Worm (Caenorhabditis elegans): Measurements from ENCODE around the gene F58F12.4.

F58F12.4 gene

ce11 chrII:6386467-6386866 lies at the start of gene F58F12.4:
F58F12.4 (plus strand) TSS chrII:6386767.
- TF ChIP-seq ref-1 (GFP tag; conservative IDR thresholded peaks at IDR 0.05), result no peak
- TF ChIP-seq ztf-29 (GFP tag; IDR thresholded peaks at IDR 0.05), result no peak
- TF ChIP-seq cog-1 (tag; optimal IDR thresholded peaks at IDR 0.05), result no peak
- TF ChIP-seq ztf-23 (GFP tag; IDR thresholded peaks at IDR 0.05), result no peak
- no peak for TF ChIP-seq tab-1 (GFP tag; IDR thresholded peaks at IDR 0.05)
- TF ChIP-seq med-1 (GFP tag; optimal IDR thresholded peaks at IDR 0.05; ENCODE audit: insufficient read depth), result no peak
- TF ChIP-seq flt-1 (GFP tag; IDR thresholded peaks at IDR 0.05), result no peak
- no peak for TF ChIP-seq T22C8.4 (GFP tag; IDR thresholded peaks at IDR 0.05)
- no peak for TF ChIP-seq klf-2 (GFP tag; conservative IDR thresholded peaks at IDR 0.05)

ce11 chrII:6339511-6339910 lies 47.1 kb upstream of the F58F12.4 start:
- no peak for TF ChIP-seq ref-1 (GFP tag; conservative IDR thresholded peaks at IDR 0.05)
- TF ChIP-seq ztf-23 (GFP tag; IDR thresholded peaks at IDR 0.05), result no peak
- TF ChIP-seq ztf-29 (GFP tag; IDR thresholded peaks at IDR 0.05), result no peak
- TF ChIP-seq cog-1 (tag; optimal IDR thresholded peaks at IDR 0.05), result no peak
- TF ChIP-seq T22C8.4 (GFP tag; IDR thresholded peaks at IDR 0.05), result no peak
- no peak for TF ChIP-seq klf-2 (GFP tag; conservative IDR thresholded peaks at IDR 0.05)
- TF ChIP-seq flt-1 (GFP tag; IDR thresholded peaks at IDR 0.05), result no peak
- TF ChIP-seq med-1 (GFP tag; optimal IDR thresholded peaks at IDR 0.05; ENCODE audit: insufficient read depth), result no peak
- TF ChIP-seq tab-1 (GFP tag; IDR thresholded peaks at IDR 0.05), result no peak

ce11 chrII:6339948-6340347 lies 46.6 kb upstream of the F58F12.4 start, which contains the start of gene C32D5.7:
C32D5.7 (minus strand) TSS chrII:6340048.
- TF ChIP-seq ref-1 (GFP tag; conservative IDR thresholded peaks at IDR 0.05), result no peak
- TF ChIP-seq med-1 (GFP tag; optimal IDR thresholded peaks at IDR 0.05; ENCODE audit: insufficient read depth), result no peak
- TF ChIP-seq cog-1 (tag; optimal IDR thresholded peaks at IDR 0.05), result no peak
- no peak for TF ChIP-seq ztf-29 (GFP tag; IDR thresholded peaks at IDR 0.05)
- no peak for TF ChIP-seq ztf-23 (GFP tag; IDR thresholded peaks at IDR 0.05)
- no peak for TF ChIP-seq tab-1 (GFP tag; IDR thresholded peaks at IDR 0.05)
- TF ChIP-seq klf-2 (GFP tag; conservative IDR thresholded peaks at IDR 0.05), result no peak
- no peak for TF ChIP-seq T22C8.4 (GFP tag; IDR thresholded peaks at IDR 0.05)
- TF ChIP-seq flt-1 (GFP tag; IDR thresholded peaks at IDR 0.05), result no peak

- no peak for TF ChIP-seq flt-1 (GFP tag; IDR thresholded peaks at IDR 0.05)
- no peak for TF ChIP-seq ztf-29 (GFP tag; IDR thresholded peaks at IDR 0.05)
- no peak for TF ChIP-seq med-1 (GFP tag; optimal IDR thresholded peaks at IDR 0.05; ENCODE audit: insufficient read depth)
- TF ChIP-seq ztf-23 (GFP tag; IDR thresholded peaks at IDR 0.05), result no peak
- TF ChIP-seq klf-2 (GFP tag; conservative IDR thresholded peaks at IDR 0.05), result no peak
- no peak for TF ChIP-seq ref-1 (GFP tag; conservative IDR thresholded peaks at IDR 0.05)
- TF ChIP-seq tab-1 (GFP tag; IDR thresholded peaks at IDR 0.05), result no peak
Measured at ce11 chrII:6341076-6341475, 45.5 kb upstream of the F58F12.4 start.

ce11 chrII:6342455-6342854 lies 44.1 kb upstream of the F58F12.4 start:
- TF ChIP-seq T22C8.4 (GFP tag; IDR thresholded peaks at IDR 0.05) (no peak), klf-2 (GFP tag; conservative IDR thresholded peaks at IDR 0.05) (no peak), tab-1 (GFP tag; IDR thresholded peaks at IDR 0.05) (no peak), cog-1 (tag; optimal IDR thresholded peaks at IDR 0.05) (no peak), ref-1 (GFP tag; conservative IDR thresholded peaks at IDR 0.05) (no peak), flt-1 (GFP tag; IDR thresholded peaks at IDR 0.05) (no peak), ztf-29 (GFP tag; IDR thresholded peaks at IDR 0.05) (no peak), med-1 (GFP tag; optimal IDR thresholded peaks at IDR 0.05; ENCODE audit: insufficient read depth) (no peak), ztf-23 (GFP tag; IDR thresholded peaks at IDR 0.05) (no peak)

- TF ChIP-seq ref-1 (GFP tag; conservative IDR thresholded peaks at IDR 0.05) (no peak), cog-1 (tag; optimal IDR thresholded peaks at IDR 0.05) (no peak), ztf-23 (GFP tag; IDR thresholded peaks at IDR 0.05) (no peak), klf-2 (GFP tag; conservative IDR thresholded peaks at IDR 0.05) (no peak), tab-1 (GFP tag; IDR thresholded peaks at IDR 0.05) (no peak), med-1 (GFP tag; optimal IDR thresholded peaks at IDR 0.05; ENCODE audit: insufficient read depth) (no peak)
Measured at ce11 chrII:6343893-6344292, 42.7 kb upstream of the F58F12.4 start, which contains the start of gene txt-18. txt-18 (plus strand) TSS chrII:6344072.

- TF ChIP-seq med-1 (GFP tag; optimal IDR thresholded peaks at IDR 0.05; ENCODE audit: insufficient read depth) (no peak), cog-1 (tag; optimal IDR thresholded peaks at IDR 0.05) (no peak), ref-1 (GFP tag; conservative IDR thresholded peaks at IDR 0.05) (no peak), ztf-29 (GFP tag; IDR thresholded peaks at IDR 0.05) (no peak), T22C8.4 (GFP tag; IDR thresholded peaks at IDR 0.05) (no peak), klf-2 (GFP tag; conservative IDR thresholded peaks at IDR 0.05) (no peak), ztf-23 (GFP tag; IDR thresholded peaks at IDR 0.05) (no peak), flt-1 (GFP tag; IDR thresholded peaks at IDR 0.05) (no peak), tab-1 (GFP tag; IDR thresholded peaks at IDR 0.05) (no peak)
Measured at ce11 chrII:6344513-6344912, 42.1 kb upstream of the F58F12.4 start.

ce11 chrII:6345195-6346158 lies 41.1 kb upstream of the F58F12.4 start, which contains the start of gene C32D5.8:
C32D5.8 (minus strand) TSS chrII:6345964.
- TF ChIP-seq tab-1 (GFP tag; IDR thresholded peaks at IDR 0.05), result no peak
- 0 out of 2 replicates have a peak, but pooled peaks have one; percentile 21 for TF ChIP-seq ztf-23 (GFP tag; IDR thresholded peaks at IDR 0.05)

- TF ChIP-seq T22C8.4 (GFP tag; IDR thresholded peaks at IDR 0.05) (no peak), med-1 (GFP tag; optimal IDR thresholded peaks at IDR 0.05; ENCODE audit: insufficient read depth) (no peak), ref-1 (GFP tag; conservative IDR thresholded peaks at IDR 0.05) (no peak), flt-1 (GFP tag; IDR thresholded peaks at IDR 0.05) (no peak), ztf-23 (GFP tag; IDR thresholded peaks at IDR 0.05) (no peak), klf-2 (GFP tag; conservative IDR thresholded peaks at IDR 0.05) (no peak), tab-1 (GFP tag; IDR thresholded peaks at IDR 0.05) (no peak), cog-1 (tag; optimal IDR thresholded peaks at IDR 0.05) (no peak), ztf-29 (GFP tag; IDR thresholded peaks at IDR 0.05) (no peak)
Measured at ce11 chrII:6346551-6347079, 40.0 kb upstream of the F58F12.4 start.
